Fruit fly (Drosophila melanogaster): ENCODE data around the gene PGAP1.

DNA sequence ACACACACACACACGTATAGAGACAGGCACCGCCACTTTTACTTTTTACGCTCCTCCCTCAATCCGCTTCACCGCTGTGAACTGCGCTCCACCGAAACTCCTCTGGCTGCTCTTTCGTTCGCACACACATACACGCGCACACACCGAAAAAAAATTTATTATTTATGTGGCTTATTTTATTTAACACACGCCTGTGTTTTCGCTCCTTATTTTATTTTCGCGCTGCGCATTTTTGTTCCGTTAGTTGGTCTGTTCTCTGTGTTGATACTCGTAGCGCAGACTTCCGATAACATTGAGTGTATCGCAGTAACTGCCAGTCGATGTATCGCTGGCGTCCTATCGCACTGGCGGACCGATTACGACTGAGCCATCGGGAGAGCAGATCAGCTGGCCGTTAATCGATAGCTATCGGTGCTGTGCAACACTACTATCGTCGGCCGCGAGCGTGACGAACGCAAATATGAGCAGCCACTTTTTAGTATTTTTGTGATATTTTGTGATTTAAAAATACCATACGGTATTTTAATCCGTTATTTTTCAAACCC lies 48.5 kb upstream of the PGAP1 start, which contains the start of gene Snx27:
- TF ChIP-seq kay (GFP tag; ENCODE audit: borderline replicate concordance) = no peak
- no peak for TF ChIP-seq Hr96 (GFP tag; optimal IDR thresholded peaks at IDR 0.05)
- peak; percentile 76 for TF ChIP-seq CG1620 (GFP tag; optimal IDR thresholded peaks at IDR 0.05)
- TF ChIP-seq bab1 (GFP tag; optimal IDR thresholded peaks at IDR 0.05) = peak; percentile 84
- TF ChIP-seq Clk (GFP tag; optimal IDR thresholded peaks at IDR 0.05) = no peak
- peak; percentile 81 for TF ChIP-seq ovo (GFP tag; optimal IDR thresholded peaks at IDR 0.05)
- TF ChIP-seq CG7045 (GFP tag; optimal IDR thresholded peaks at IDR 0.05) = no peak
- peak; percentile 35 for TF ChIP-seq CG11617 (GFP tag; optimal IDR thresholded peaks at IDR 0.05)
- TF ChIP-seq Mnt (GFP tag; optimal IDR thresholded peaks at IDR 0.05) = peak; percentile 69
- peak; percentile 34 for TF ChIP-seq pad (GFP tag; optimal IDR thresholded peaks at IDR 0.05)
- TF ChIP-seq toe (GFP tag; optimal IDR thresholded peaks at IDR 0.05) = no peak
